Fruit fly (Drosophila melanogaster): Measurements from ENCODE around the gene CG3847.

CG3847 gene

dm6 chrX:6338738-6339614, 7.9 kb upstream of the CG3847 start:
- TF ChIP-seq CG8478 (optimal IDR thresholded peaks at IDR 0.05) (no peak), CTCF (optimal IDR thresholded peaks at IDR 0.05) (no peak)

dm6 chrX:6339970-6340548, 6.8 kb upstream of the CG3847 start:
- TF ChIP-seq CTCF (optimal IDR thresholded peaks at IDR 0.05) (no peak), CG8478 (optimal IDR thresholded peaks at IDR 0.05) (no peak)

dm6 chrX:6340593-6341068, 6.3 kb upstream of the CG3847 start:
- TF ChIP-seq CTCF (optimal IDR thresholded peaks at IDR 0.05) (no peak), CG8478 (optimal IDR thresholded peaks at IDR 0.05) (no peak)

- TF ChIP-seq CTCF (optimal IDR thresholded peaks at IDR 0.05) = no peak
- no peak for TF ChIP-seq CG8478 (optimal IDR thresholded peaks at IDR 0.05)
Observed at dm6 chrX:6341678-6342077, 5.2 kb upstream of the CG3847 start.

dm6 chrX:6343323-6343722, 3.6 kb upstream of the CG3847 start:
- TF ChIP-seq CTCF (optimal IDR thresholded peaks at IDR 0.05) = no peak
- no peak for TF ChIP-seq CG8478 (optimal IDR thresholded peaks at IDR 0.05)

dm6 chrX:6343786-6344537, 2.9 kb upstream of the CG3847 start:
- no peak for TF ChIP-seq CTCF (optimal IDR thresholded peaks at IDR 0.05)
- no peak for TF ChIP-seq CG8478 (optimal IDR thresholded peaks at IDR 0.05)

dm6 chrX:6344538-6345074, 2.3 kb upstream of the CG3847 start:
- TF ChIP-seq CTCF (optimal IDR thresholded peaks at IDR 0.05) (no peak), CG8478 (optimal IDR thresholded peaks at IDR 0.05) (no peak)

dm6 chrX:6346153-6346552, 750 bp upstream of the CG3847 start:
- TF ChIP-seq CG8478 (optimal IDR thresholded peaks at IDR 0.05) = no peak
- TF ChIP-seq CTCF (optimal IDR thresholded peaks at IDR 0.05) = no peak

dm6 chrX:6349231-6349630, 2.3 kb downstream of the CG3847 start:
- TF ChIP-seq CTCF (optimal IDR thresholded peaks at IDR 0.05) = no peak
- TF ChIP-seq CG8478 (optimal IDR thresholded peaks at IDR 0.05) = no peak

- TF ChIP-seq CG8478 (optimal IDR thresholded peaks at IDR 0.05) (no peak), CTCF (optimal IDR thresholded peaks at IDR 0.05) (no peak)
Observed at dm6 chrX:6350213-6350679, 3.3 kb downstream of the CG3847 start, which contains the start of the genes ND-B16.6 and kdn. TSS of gene ND-B16.6 (minus strand) at chrX:6350401. TSS of gene kdn (plus strand) at chrX:6350629.

dm6 chrX:6351917-6352768, 5.2 kb downstream of the CG3847 start:
- TF ChIP-seq CG8478 (optimal IDR thresholded peaks at IDR 0.05) (no peak), CTCF (optimal IDR thresholded peaks at IDR 0.05) (no peak)

- TF ChIP-seq CTCF (optimal IDR thresholded peaks at IDR 0.05) = no peak
- TF ChIP-seq CG8478 (optimal IDR thresholded peaks at IDR 0.05) = no peak
Observed at dm6 chrX:6352769-6353612, 6.1 kb downstream of the CG3847 start.

- TF ChIP-seq CG8478 (optimal IDR thresholded peaks at IDR 0.05) (no peak), CTCF (optimal IDR thresholded peaks at IDR 0.05) (no peak)
Observed at dm6 chrX:6353613-6353986, 6.7 kb downstream of the CG3847 start.

All from S2 (cell line).